Worm (Caenorhabditis elegans): ENCODE measurements around the gene fip-7.

ce11 chrIV:16645492-16646191 is 19.6 kb downstream of the fip-7 start:
- no peak for TF ChIP-seq T26A8.4 (GFP tag; IDR thresholded peaks at IDR 0.05)
- TF ChIP-seq lin-38 (GFP tag; IDR thresholded peaks at IDR 0.05): no peak
- no peak for TF ChIP-seq ZK546.5 (tag; optimal IDR thresholded peaks at IDR 0.05)
- no peak for TF ChIP-seq ceh-32 (tag; optimal IDR thresholded peaks at IDR 0.05; ENCODE audit: poor library complexity)
- TF ChIP-seq ama-1 (optimal IDR thresholded peaks at IDR 0.05): no peak
- TF ChIP-seq jun-1 (tag; optimal IDR thresholded peaks at IDR 0.05): no peak
- no peak for TF ChIP-seq lin-1 (GFP tag; IDR thresholded peaks at IDR 0.05)
- TF ChIP-seq lin-39 (tag; optimal IDR thresholded peaks at IDR 0.05): no peak
- TF ChIP-seq dmd-6 (GFP tag; IDR thresholded peaks at IDR 0.05): no peak
